Fruit fly (Drosophila melanogaster): ENCODE measurements around the gene Tango1.

Gene Tango1

dm6 chr2L:6671409-6671808, 22.2 kb downstream of the Tango1 start:
- TF ChIP-seq Hr39 (GFP tag; optimal IDR thresholded peaks at IDR 0.05) (no peak), Blimp-1 (GFP tag; optimal IDR thresholded peaks at IDR 0.05) (no peak), svp (GFP tag) (peak; percentile 55), fkh (GFP tag; optimal IDR thresholded peaks at IDR 0.05) (peak; percentile 11)

DNA sequence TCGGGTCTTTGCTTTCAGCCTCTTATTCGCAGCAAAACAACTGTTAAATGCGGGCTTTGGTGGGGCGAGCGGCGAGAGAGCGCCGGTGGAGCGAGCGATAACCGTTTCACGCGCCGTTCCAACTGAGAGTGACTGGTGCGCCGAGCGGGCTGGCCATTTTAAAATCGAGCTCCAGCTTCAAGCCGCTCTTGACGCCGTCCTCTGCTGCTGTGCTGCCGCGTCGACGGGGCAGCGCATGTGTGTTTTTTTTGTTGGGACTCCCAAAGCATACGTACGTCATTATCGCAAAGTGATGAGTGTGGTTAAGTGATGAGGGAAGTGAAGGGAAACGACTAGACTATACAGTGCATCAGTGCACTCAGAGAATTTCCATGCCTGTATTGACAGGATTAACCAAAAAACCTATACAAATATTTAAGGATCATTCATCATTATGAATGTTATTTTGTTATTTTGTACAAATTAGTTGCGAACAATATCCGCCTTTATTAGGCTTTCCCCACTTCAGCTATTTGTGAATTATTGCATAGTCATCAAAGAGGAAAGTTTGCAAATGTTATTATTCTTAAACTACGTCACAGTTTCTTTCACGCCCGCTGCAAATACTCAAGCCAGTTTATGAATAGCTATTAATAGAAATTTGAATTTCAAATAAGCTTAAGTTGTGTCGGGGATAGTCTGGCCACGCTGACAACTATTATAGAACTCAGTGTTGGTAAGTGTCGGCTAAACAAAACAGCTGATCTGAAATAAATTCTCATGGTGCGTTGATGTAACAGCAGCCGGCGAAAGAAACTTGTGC, 24.2 kb downstream of the Tango1 start, which contains the start of gene Spn27A:
Gene Spn27A, minus strand, starts transcription at position 137 of the 802 bp plus-strand sequence.
- TF ChIP-seq Eip78C (GFP tag), result peak; percentile 93
- TF ChIP-seq CG15336 (GFP tag; IDR thresholded peaks at IDR 0.05), result peak; percentile 79
- TF ChIP-seq Eip75B (GFP tag; optimal IDR thresholded peaks at IDR 0.05), result no peak
- peak; percentile 78 for TF ChIP-seq esn (GFP tag; optimal IDR thresholded peaks at IDR 0.05)
- TF ChIP-seq Smox (GFP tag; optimal IDR thresholded peaks at IDR 0.05), result no peak
- no peak for TF ChIP-seq ss (GFP tag; optimal IDR thresholded peaks at IDR 0.05)
- peak; percentile 67 for TF ChIP-seq Sox15 (GFP tag; optimal IDR thresholded peaks at IDR 0.05)
- peak; percentile 75 for TF ChIP-seq lz (GFP tag; optimal IDR thresholded peaks at IDR 0.05)
- TF ChIP-seq CG31627 (GFP tag; optimal IDR thresholded peaks at IDR 0.05), result peak; percentile 72
- no peak for TF ChIP-seq CG10669 (GFP tag; optimal IDR thresholded peaks at IDR 0.05)
- no peak for TF ChIP-seq Hr38 (GFP tag; optimal IDR thresholded peaks at IDR 0.05)
- TF ChIP-seq CG6808 (GFP tag; optimal IDR thresholded peaks at IDR 0.05), result no peak
- TF ChIP-seq salr (GFP tag; optimal IDR thresholded peaks at IDR 0.05), result no peak
- TF ChIP-seq CG16779 (tag; optimal IDR thresholded peaks at IDR 0.05), result no peak
- TF ChIP-seq OdsH (GFP tag; optimal IDR thresholded peaks at IDR 0.05), result peak; percentile 81
- peak; percentile 49 for TF ChIP-seq CG8319 (GFP tag; optimal IDR thresholded peaks at IDR 0.05)
- TF ChIP-seq Hr39 (GFP tag; optimal IDR thresholded peaks at IDR 0.05), result no peak
- peak; percentile 73 for TF ChIP-seq CG8119 (GFP tag; IDR thresholded peaks at IDR 0.05)
- TF ChIP-seq Gug (GFP tag; IDR thresholded peaks at IDR 0.05), result peak; percentile 71
- no peak for TF ChIP-seq net (GFP tag; optimal IDR thresholded peaks at IDR 0.05)
- peak; percentile 82 for TF ChIP-seq eg (GFP tag; IDR thresholded peaks at IDR 0.05)
- peak; percentile 73 for TF ChIP-seq CG6854 (GFP tag; optimal IDR thresholded peaks at IDR 0.05)
- no peak for TF ChIP-seq CG3919 (GFP tag; optimal IDR thresholded peaks at IDR 0.05)
- no peak for TF ChIP-seq dsx (GFP tag; optimal IDR thresholded peaks at IDR 0.05; ENCODE audit: poor library complexity, severe bottlenecking)
- peak; percentile 68 for TF ChIP-seq cyc (GFP tag; optimal IDR thresholded peaks at IDR 0.05)
- TF ChIP-seq Eip93F (GFP tag; optimal IDR thresholded peaks at IDR 0.05), result no peak
- peak; percentile 60 for TF ChIP-seq CG11762 (GFP tag; optimal IDR thresholded peaks at IDR 0.05; ENCODE audit: insufficient read depth)
- no peak for TF ChIP-seq Sox102F (GFP tag; optimal IDR thresholded peaks at IDR 0.05)
- peak; percentile 45 for TF ChIP-seq Ets21C (GFP tag; optimal IDR thresholded peaks at IDR 0.05)
- peak; percentile 72 for TF ChIP-seq topi (GFP tag; optimal IDR thresholded peaks at IDR 0.05)
- TF ChIP-seq fkh (GFP tag; optimal IDR thresholded peaks at IDR 0.05), result peak; percentile 33
- TF ChIP-seq CG11294 (GFP tag; IDR thresholded peaks at IDR 0.05), result peak; percentile 52; the same call in 1 of the 2 replicates
- no peak for TF ChIP-seq CG6276 (GFP tag; optimal IDR thresholded peaks at IDR 0.05)
- TF ChIP-seq CG7368 (GFP tag; optimal IDR thresholded peaks at IDR 0.05), result no peak
- TF ChIP-seq CG10631 (GFP tag; optimal IDR thresholded peaks at IDR 0.05), result no peak
- peak; percentile 52 for TF ChIP-seq dac (GFP tag; optimal IDR thresholded peaks at IDR 0.05)
- no peak for TF ChIP-seq spab (GFP tag; optimal IDR thresholded peaks at IDR 0.05)
- TF ChIP-seq CG6792 (GFP tag; optimal IDR thresholded peaks at IDR 0.05), result peak; percentile 65
- no peak for TF ChIP-seq Met (GFP tag; optimal IDR thresholded peaks at IDR 0.05)
- TF ChIP-seq CG9139 (GFP tag; optimal IDR thresholded peaks at IDR 0.05), result peak; percentile 68
- TF ChIP-seq Ets96B (tag; optimal IDR thresholded peaks at IDR 0.05), result peak; percentile 76
- TF ChIP-seq pdm3 (GFP tag; optimal IDR thresholded peaks at IDR 0.05), result no peak
- peak; percentile 88 for TF ChIP-seq Hr4 (GFP tag; optimal IDR thresholded peaks at IDR 0.05)
- TF ChIP-seq vri (GFP tag; optimal IDR thresholded peaks at IDR 0.05), result peak; percentile 83
- peak; percentile 66 for TF ChIP-seq CG8632 (GFP tag; optimal IDR thresholded peaks at IDR 0.05)
- peak; percentile 78 for TF ChIP-seq acj6 (GFP tag; optimal IDR thresholded peaks at IDR 0.05)
